Worm (Caenorhabditis elegans): ENCODE results near the gene pas-6.

- TF ChIP-seq ama-1 (optimal IDR thresholded peaks at IDR 0.05) = no peak
- no peak for TF ChIP-seq hmbx-1 (tag; optimal IDR thresholded peaks at IDR 0.05)
- no peak for TF ChIP-seq hmg-4 (GFP tag; optimal IDR thresholded peaks at IDR 0.05)
- no peak for TF ChIP-seq tbx-11 (GFP tag; IDR thresholded peaks at IDR 0.05)
- TF ChIP-seq ceh-13 (GFP tag; optimal IDR thresholded peaks at IDR 0.05) = no peak
- no peak for TF ChIP-seq B0310.2 (tag; optimal IDR thresholded peaks at IDR 0.05)
- no peak for TF ChIP-seq ceh-36 (tag; optimal IDR thresholded peaks at IDR 0.05)
- no peak for TF ChIP-seq pes-1 (GFP tag; IDR thresholded peaks at IDR 0.05)
- TF ChIP-seq F13C5.2 (tag; optimal IDR thresholded peaks at IDR 0.05) = no peak
These were observed 24.3 kb downstream of the pas-6 start for ce11 chrV:5559882-5560281.

Data from whole organism, early embryonic.